Worm (Caenorhabditis elegans) whole organism, L2 larva: ENCODE measurements around the gene F18E9.7.

Source experiments
- C34F6.9 ChIP-seq: fragments of 150-350 bp; optimal IDR thresholded peaks from 2 replicates; lab custom pipeline; 2014; ENCODE audit warnings: missing biosample characterization, missing genetic modification characterization
- R02D3.7 ChIP-seq: fragments of 150-350 bp; optimal IDR thresholded peaks from 2 replicates; lab custom pipeline; 2014; ENCODE audit warnings: missing biosample characterization, missing genetic modification characterization
- ZK546.5 ChIP-seq: sonication (generic microtip); optimal IDR thresholded peaks from 2 replicates; lab custom pipeline; 2017; ENCODE audit warnings: missing biosample characterization, missing genetic modification characterization
- aly-2 ChIP-seq: fragments of 150-350 bp; optimal IDR thresholded peaks from 2 replicates; lab custom pipeline; 2014; ENCODE audit warnings: missing biosample characterization, missing genetic modification characterization
- ceh-16 ChIP-seq: fragments of 150-350 bp; optimal IDR thresholded peaks from 2 replicates; lab custom pipeline; 2014; ENCODE audit warnings: missing biosample characterization, missing genetic modification characterization
- ceh-82 ChIP-seq: fragments of 150-350 bp; optimal IDR thresholded peaks from 2 replicates; lab custom pipeline; 2014; ENCODE audit warnings: missing biosample characterization, missing genetic modification characterization
- crh-2 ChIP-seq: sonication (generic microtip); optimal IDR thresholded peaks from 2 replicates; lab custom pipeline; 2017; ENCODE audit warnings: missing biosample characterization, missing genetic modification characterization
- dmd-4 ChIP-seq: sonication (generic microtip); optimal IDR thresholded peaks from 2 replicates; lab custom pipeline; 2017; ENCODE audit warnings: missing biosample characterization, missing genetic modification characterization
- elt-3 ChIP-seq: sonication (generic microtip); optimal IDR thresholded peaks from 2 replicates; lab custom pipeline; 2017; ENCODE audit warnings: missing biosample characterization, missing genetic modification characterization
- fos-1 ChIP-seq: fragments of 150-350 bp; optimal IDR thresholded peaks from 2 replicates; lab custom pipeline; 2014; ENCODE audit warnings: missing biosample characterization, missing genetic modification characterization
- gmeb-1 ChIP-seq: fragments of 150-350 bp; optimal IDR thresholded peaks from 2 replicates; lab custom pipeline; 2014; ENCODE audit warnings: missing biosample characterization, missing genetic modification characterization
- lin-11 ChIP-seq: fragments of 150-350 bp; sonication (generic microtip); optimal IDR thresholded peaks from 2 replicates; lab custom pipeline; 2014; ENCODE audit warnings: missing biosample characterization, missing genetic modification characterization, inconsistent platforms, mixed read lengths
- mab-5 ChIP-seq: fragments of 150-350 bp; optimal IDR thresholded peaks from 2 replicates; lab custom pipeline; 2014; ENCODE audit warnings: missing biosample characterization, missing genetic modification characterization
- mbf-1 ChIP-seq: sonication (generic microtip); optimal IDR thresholded peaks from 2 replicates; lab custom pipeline; 2017; ENCODE audit warnings: missing biosample characterization, missing genetic modification characterization
- mdl-1 ChIP-seq, 2 experiments: fragments of 150-350 bp in 1 of 2; sonication (generic microtip) in 1 of 2; optimal IDR thresholded peaks; 2 replicates each; lab custom pipeline; 2017; ENCODE audit warnings: missing biosample characterization in 2 of 2, missing genetic modification characterization in 2 of 2
- nhr-10 ChIP-seq: sonication (generic microtip); optimal IDR thresholded peaks from 2 replicates; lab custom pipeline; 2017; ENCODE audit warnings: missing biosample characterization, missing genetic modification characterization
- nhr-12 ChIP-seq: fragments of 150-350 bp; optimal IDR thresholded peaks from 2 replicates; lab custom pipeline; 2014; ENCODE audit warnings: missing biosample characterization, missing genetic modification characterization
- nhr-129 ChIP-seq: fragments of 150-350 bp; optimal IDR thresholded peaks from 2 replicates; lab custom pipeline; 2014; ENCODE audit warnings: missing biosample characterization, missing genetic modification characterization
- nhr-21 ChIP-seq: fragments of 150-350 bp; optimal IDR thresholded peaks from 2 replicates; lab custom pipeline; 2014; ENCODE audit warnings: missing biosample characterization, missing genetic modification characterization
- nhr-23 ChIP-seq: fragments of 150-350 bp; optimal IDR thresholded peaks from 2 replicates; lab custom pipeline; 2014; ENCODE audit warnings: missing biosample characterization, missing genetic modification reagents, missing genetic modification characterization
- nhr-25 ChIP-seq: fragments of 150-350 bp; sonication (generic microtip); optimal IDR thresholded peaks from 3 replicates; lab custom pipeline; 2014; ENCODE audit warnings: missing biosample characterization, missing genetic modification characterization
- nhr-6 ChIP-seq: fragments of 150-350 bp; optimal IDR thresholded peaks from 2 replicates; lab custom pipeline; 2014; ENCODE audit warnings: missing biosample characterization, missing genetic modification characterization
- nhr-77 ChIP-seq: fragments of 150-350 bp; optimal IDR thresholded peaks from 2 replicates; lab custom pipeline; 2014; ENCODE audit warnings: missing biosample characterization, missing genetic modification characterization
- skn-1 ChIP-seq: sonication (generic microtip); optimal IDR thresholded peaks from 2 replicates; lab custom pipeline; 2017; ENCODE audit warnings: missing biosample characterization, missing genetic modification characterization
- sma-9 ChIP-seq, 2 experiments: fragments of 150-350 bp in 1 of 2; sonication (generic microtip) in 1 of 2; optimal IDR thresholded peaks; 2 replicates each; lab custom pipeline; 2014 to 2016; ENCODE audit warnings: missing genetic modification characterization in 2 of 2, mild to moderate bottlenecking in 1 of 2, missing biosample characterization in 1 of 2, missing compliant biosample characterization in 1 of 2, missing genetic modification reagents in 1 of 2, moderate library complexity in 1 of 2
- snpc-4 ChIP-seq: fragments of 150-350 bp; optimal IDR thresholded peaks from 2 replicates; lab custom pipeline; 2014; ENCODE audit warnings: missing biosample characterization, missing genetic modification characterization
- unc-55 ChIP-seq: fragments of 150-350 bp; sonication (generic microtip); optimal IDR thresholded peaks from 3 replicates; lab custom pipeline; 2014; ENCODE audit warnings: missing biosample characterization, missing genetic modification reagents, missing genetic modification characterization
- unc-62 ChIP-seq: fragments of 150-350 bp; optimal IDR thresholded peaks from 2 replicates; lab custom pipeline; 2014; ENCODE audit warnings: missing biosample characterization, missing genetic modification reagents, missing genetic modification characterization
- ztf-1 ChIP-seq: fragments of 200-800 bp; sonication (Bioruptor generic); conservative IDR thresholded peaks from 2 replicates; pipeline ENCODE4 v1.3.6; 2022; ENCODE audit warnings: missing genetic modification characterization, missing compliant biosample characterization
- ztf-11 ChIP-seq: sonication (generic microtip); optimal IDR thresholded peaks from 2 replicates; lab custom pipeline; 2017; ENCODE audit warnings: missing biosample characterization, missing genetic modification characterization

F18E9.7 gene

DNA sequence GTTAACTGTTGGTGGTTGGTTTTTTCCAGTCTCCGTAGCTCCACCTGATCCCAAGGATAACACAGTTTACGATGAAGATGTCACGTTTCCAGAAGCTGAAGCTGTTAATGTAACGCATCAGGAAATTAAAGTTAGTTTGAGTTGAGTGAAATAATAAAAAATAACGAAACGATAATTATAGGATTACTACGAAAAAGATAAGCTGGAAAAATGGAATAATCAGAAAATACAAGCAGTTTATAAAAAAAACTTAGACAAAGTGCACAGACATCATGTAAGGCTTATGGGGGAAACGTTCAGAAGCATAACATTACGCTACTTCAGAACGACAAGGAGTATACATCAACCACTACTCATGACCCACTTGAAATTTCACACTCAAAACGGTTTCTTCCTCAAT lies 16.1 kb downstream of the F18E9.7 start, which contains the start of gene F18E9.8:
Gene F18E9.8 (minus strand): TSS at position 101 of the 400 bp plus-strand sequence.
- TF ChIP-seq nhr-6 (tag; lab: Kevin White, UChicago): no peak
- TF ChIP-seq sma-9 (GFP tag; optimal IDR thresholded peaks at IDR 0.05; lab: Kevin White, UChicago): no peak
- no peak for TF ChIP-seq sma-9 (tag; optimal IDR thresholded peaks at IDR 0.05; lab: Kevin White, UChicago)
- TF ChIP-seq aly-2 (tag; lab: Kevin White, UChicago): no peak
- no peak for TF ChIP-seq nhr-129 (tag; lab: Kevin White, UChicago)
- no peak for TF ChIP-seq snpc-4
- no peak for TF ChIP-seq elt-3 (tag; lab: Kevin White, UChicago)
- TF ChIP-seq ztf-1 (GFP tag; lab: Robert Waterston, UW): no peak
- TF ChIP-seq dmd-4 (tag; lab: Kevin White, UChicago): no peak
- TF ChIP-seq R02D3.7 (tag; lab: Kevin White, UChicago): no peak
- TF ChIP-seq lin-11: no peak
- no peak for TF ChIP-seq ztf-11 (tag; lab: Kevin White, UChicago)
- no peak for TF ChIP-seq nhr-77 (tag; lab: Kevin White, UChicago)
- no peak for TF ChIP-seq mbf-1 (tag; lab: Kevin White, UChicago)
- no peak for TF ChIP-seq ceh-16 (tag; lab: Kevin White, UChicago)
- TF ChIP-seq unc-62 (GFP tag; lab: Kevin White, UChicago): no peak
- no peak for TF ChIP-seq skn-1
- TF ChIP-seq nhr-25 (tag; lab: Kevin White, UChicago): no peak

DNA sequence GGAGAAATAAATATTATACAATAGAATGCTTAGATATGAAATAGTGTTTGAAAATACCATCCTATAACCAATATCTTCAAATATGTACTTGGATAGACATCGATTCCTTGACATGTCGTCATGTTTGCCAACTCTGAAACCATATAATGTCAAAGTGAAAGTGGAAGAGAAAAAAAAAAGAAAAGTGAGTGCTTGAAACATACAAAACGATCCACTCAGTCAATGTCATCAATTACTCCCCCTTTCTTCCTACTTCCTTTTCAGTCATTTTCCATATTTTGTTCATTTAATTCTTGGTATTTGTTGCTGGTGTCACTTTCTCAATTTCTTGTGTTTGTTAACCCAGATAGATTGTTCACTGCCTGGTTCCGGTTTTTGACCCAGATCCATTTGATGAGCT lies 17.3 kb downstream of the F18E9.7 start, which contains the start of gene F18E9.4:
Gene F18E9.4 (plus strand): TSS at position 301 of the 400 bp plus-strand sequence.
- TF ChIP-seq fos-1 (tag; lab: Kevin White, UChicago) (no peak), nhr-25 (tag; lab: Kevin White, UChicago) (no peak), crh-2 (tag; lab: Kevin White, UChicago) (no peak), ZK546.5 (tag; lab: Kevin White, UChicago) (no peak), nhr-10 (tag; lab: Kevin White, UChicago) (no peak), nhr-12 (tag; lab: Kevin White, UChicago) (no peak), gmeb-1 (no peak), snpc-4 (no peak), nhr-6 (tag; lab: Kevin White, UChicago) (no peak)

ce11 chrX:8570997-8571517 lies 26.5 kb downstream of the F18E9.7 start, which contains the start of gene jmjd-3.1:
TSS of gene jmjd-3.1 (plus strand) at chrX:8571047.
- no peak for TF ChIP-seq sma-9 (GFP tag; optimal IDR thresholded peaks at IDR 0.05; lab: Kevin White, UChicago)
- TF ChIP-seq sma-9 (tag; optimal IDR thresholded peaks at IDR 0.05; lab: Kevin White, UChicago): no peak
- no peak for TF ChIP-seq ceh-82 (tag; lab: Kevin White, UChicago)
- TF ChIP-seq nhr-23 (tag; lab: Kevin White, UChicago): no peak
- no peak for TF ChIP-seq mab-5 (tag; lab: Kevin White, UChicago)

- TF ChIP-seq nhr-129 (tag; lab: Kevin White, UChicago): peak; percentile 22
- TF ChIP-seq mdl-1 (tag; optimal IDR thresholded peaks at IDR 0.05; lab: Kevin White, UChicago): peak in 1 of 2 experiments; percentile 6
- no peak for TF ChIP-seq nhr-21 (tag; lab: Kevin White, UChicago)
- peak; percentile 21 for TF ChIP-seq unc-55 (GFP tag; lab: Kevin White, UChicago)
- peak; percentile 6 for TF ChIP-seq C34F6.9
- TF ChIP-seq nhr-23 (tag; lab: Kevin White, UChicago): no peak
- TF ChIP-seq, all 48 proteins: peak for 4
These were observed 28.4 kb downstream of the F18E9.7 start for ce11 chrX:8569159-8569558.

DNA sequence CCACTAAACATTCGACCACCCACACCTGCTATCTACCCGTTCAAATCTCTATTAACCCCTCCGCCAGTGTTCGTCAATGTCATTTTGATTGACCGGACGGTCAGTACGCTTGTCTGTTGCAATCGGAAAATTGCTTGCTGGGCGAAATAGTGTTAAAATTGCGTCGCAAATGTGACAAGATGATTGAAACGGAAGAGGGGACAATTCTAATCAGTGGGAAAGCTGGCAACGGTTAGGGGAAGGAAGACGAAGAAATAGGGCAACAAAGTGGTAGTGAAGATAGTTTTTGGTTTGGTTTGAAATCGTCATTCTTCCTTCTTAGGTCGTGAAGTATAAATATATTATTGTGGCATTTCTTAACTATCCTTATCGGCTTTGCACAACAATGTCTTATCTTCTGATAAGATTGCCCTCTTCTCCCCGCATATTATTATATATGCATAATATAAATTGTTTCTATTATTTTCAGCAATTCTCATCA lies 29.1 kb downstream of the F18E9.7 start:
- TF ChIP-seq fos-1 (tag; lab: Kevin White, UChicago): peak; percentile 61
- peak; percentile 24 for TF ChIP-seq nhr-21 (tag; lab: Kevin White, UChicago)
- TF ChIP-seq snpc-4: no peak
- peak; percentile 31 for TF ChIP-seq ceh-16 (tag; lab: Kevin White, UChicago)
- TF ChIP-seq C34F6.9: no peak
- TF ChIP-seq ztf-1 (GFP tag; lab: Robert Waterston, UW): no peak

- no peak for TF ChIP-seq ztf-1 (GFP tag; lab: Robert Waterston, UW)
- TF ChIP-seq sma-9 (GFP tag; optimal IDR thresholded peaks at IDR 0.05; lab: Kevin White, UChicago): peak; percentile 58
- TF ChIP-seq sma-9 (tag; optimal IDR thresholded peaks at IDR 0.05; lab: Kevin White, UChicago): no peak
- TF ChIP-seq fos-1 (tag; lab: Kevin White, UChicago): peak; percentile 30
These were observed 29.7 kb downstream of the F18E9.7 start for ce11 chrX:8567823-8568314.
